Worm (Caenorhabditis elegans): Measurements from ENCODE around the gene F56C3.10.

DNA sequence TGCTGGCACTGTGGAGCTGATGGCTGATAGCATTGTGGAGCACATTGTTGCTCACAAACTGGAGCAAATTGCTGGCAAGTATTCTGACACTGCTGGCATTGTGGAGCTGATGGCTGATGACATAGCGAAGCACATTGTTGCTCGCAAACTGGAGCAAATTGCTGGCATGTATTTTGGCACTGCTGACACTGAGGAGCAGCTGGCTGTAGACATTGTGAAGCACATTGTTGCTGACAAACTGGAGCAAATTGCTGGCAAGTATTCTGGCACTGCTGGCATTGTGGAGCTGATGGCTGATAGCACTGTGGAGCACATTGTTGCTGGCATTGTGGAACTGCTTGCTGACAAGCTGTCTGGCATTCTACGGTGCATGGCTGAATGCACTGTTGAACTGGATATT is 27.8 kb upstream of the F56C3.10 start:
- TF ChIP-seq med-1 (GFP tag; optimal IDR thresholded peaks at IDR 0.05; ENCODE audit: insufficient read depth) (no peak), T22C8.4 (GFP tag; IDR thresholded peaks at IDR 0.05) (no peak), flt-1 (GFP tag; IDR thresholded peaks at IDR 0.05) (no peak), tab-1 (GFP tag; IDR thresholded peaks at IDR 0.05) (no peak)

Data from whole organism, midembryonic.